Fruit fly (Drosophila melanogaster) whole organism, embryonic: Measurements from ENCODE around the gene PGRP-SD.

Experiments
- Adf1 ChIP-seq: fragments of 200-800 bp; sonication (Bioruptor generic); IDR thresholded peaks from 2 replicates; pipeline ENCODE4 v1.3.6; 2022; ENCODE audit warnings: missing biosample characterization, missing genetic modification characterization
- Bdp1 ChIP-seq: fragments of 200-800 bp; sonication (Bioruptor generic); optimal IDR thresholded peaks from 3 replicates; lab custom pipeline; 2016; ENCODE audit warnings: missing biosample characterization, missing genetic modification characterization
- Blimp-1 ChIP-seq: fragments of 200-800 bp; sonication (Bioruptor generic); optimal IDR thresholded peaks from 3 replicates; lab custom pipeline; 2018; ENCODE audit warnings: missing biosample characterization, missing genetic modification characterization, mild to moderate bottlenecking, moderate library complexity, missing genetic modification reagents
- CG10209 ChIP-seq: fragments of 200-800 bp; sonication (Bioruptor generic); optimal IDR thresholded peaks from 3 replicates; lab custom pipeline; 2017; ENCODE audit warnings: missing biosample characterization, mild to moderate bottlenecking, missing genetic modification characterization, missing genetic modification reagents
- CG11504 ChIP-seq: fragments of 200-800 bp; sonication (Bioruptor generic); optimal IDR thresholded peaks from 3 replicates; lab custom pipeline; 2019; ENCODE audit warnings: missing biosample characterization, mild to moderate bottlenecking, missing genetic modification characterization, moderate library complexity
- CG11560 ChIP-seq: fragments of 200-800 bp; sonication (Bioruptor generic); IDR thresholded peaks from 3 replicates; pipeline ENCODE4 v1.3.6; 2022; ENCODE audit warnings: missing biosample characterization, missing genetic modification characterization
- CG13296 ChIP-seq: fragments of 200-800 bp; sonication (Bioruptor generic); optimal IDR thresholded peaks from 3 replicates; lab custom pipeline; 2018; ENCODE audit warnings: missing biosample characterization, mild to moderate bottlenecking, missing genetic modification characterization
- CG14860 ChIP-seq: fragments of 200-800 bp; sonication (Bioruptor generic); IDR thresholded peaks from 3 replicates; pipeline ENCODE4 v1.3.6; 2022; ENCODE audit warnings: missing biosample characterization, missing genetic modification characterization; ENCODE audit not compliant: partially characterized antibody
- CG1529 ChIP-seq: fragments of 200-800 bp; sonication (Bioruptor generic); optimal IDR thresholded peaks from 3 replicates; lab custom pipeline; 2018; ENCODE audit warnings: missing biosample characterization, missing genetic modification characterization
- CG18011 ChIP-seq: fragments of 200-800 bp; sonication (Bioruptor generic); optimal IDR thresholded peaks from 2 replicates; lab custom pipeline; 2017; ENCODE audit warnings: missing biosample characterization, missing genetic modification characterization, mild to moderate bottlenecking, moderate library complexity, missing genotype
- CG2712 ChIP-seq: fragments of 200-800 bp; optimal IDR thresholded peaks from 3 replicates; lab custom pipeline; 2019; ENCODE audit warnings: missing biosample characterization, mild to moderate bottlenecking, missing genetic modification characterization, moderate library complexity
- CG30403 ChIP-seq: fragments of 200-800 bp; sonication (Bioruptor generic); optimal IDR thresholded peaks from 3 replicates; lab custom pipeline; 2016; ENCODE audit warnings: missing biosample characterization, missing genetic modification characterization
- CG31441 ChIP-seq: fragments of 200-800 bp; sonication (Bioruptor generic); IDR thresholded peaks from 2 replicates; pipeline ENCODE4 v1.3.6; 2022; ENCODE audit warnings: missing biosample characterization, missing genetic modification characterization
- CG32767 ChIP-seq: fragments of 200-800 bp; sonication (Bioruptor generic); IDR thresholded peaks from 2 replicates; pipeline ENCODE4 v1.3.6; 2022; ENCODE audit warnings: missing biosample characterization, missing genetic modification characterization
- CG3995 ChIP-seq: fragments of 200-800 bp; sonication (Bioruptor generic); optimal IDR thresholded peaks from 3 replicates; lab custom pipeline; 2016; ENCODE audit warnings: missing biosample characterization, missing genetic modification characterization
- CG4820 ChIP-seq: fragments of 200-800 bp; sonication (Bioruptor generic); optimal IDR thresholded peaks from 3 replicates; lab custom pipeline; 2016; ENCODE audit warnings: missing biosample characterization, missing genetic modification characterization
- CG6689 ChIP-seq: fragments of 200-800 bp; sonication (Bioruptor generic); IDR thresholded peaks from 2 replicates; pipeline ENCODE4 v1.3.6; 2022; ENCODE audit warnings: missing biosample characterization, missing genetic modification characterization
- CG7839 ChIP-seq: fragments of 200-800 bp; sonication (Bioruptor generic); optimal IDR thresholded peaks from 3 replicates; lab custom pipeline; 2018; ENCODE audit warnings: missing biosample characterization, mild to moderate bottlenecking, missing genetic modification characterization, moderate library complexity
- Dip2 ChIP-seq: fragments of 200-800 bp; sonication (Bioruptor generic); IDR thresholded peaks from 2 replicates; pipeline ENCODE4 v1.3.6; 2022; ENCODE audit warnings: missing biosample characterization, missing genetic modification characterization
- Drgx ChIP-seq: fragments of 200-800 bp; sonication (Bioruptor generic); IDR thresholded peaks from 2 replicates; pipeline ENCODE4 v1.3.6; 2022; ENCODE audit warnings: missing biosample characterization, missing genetic modification characterization
- HLH54F ChIP-seq: fragments of 200-800 bp; sonication (Bioruptor generic); optimal IDR thresholded peaks from 3 replicates; lab custom pipeline; 2016; ENCODE audit warnings: missing biosample characterization, missing genetic modification characterization
- Oli ChIP-seq: fragments of 200-800 bp; sonication (Bioruptor generic); optimal IDR thresholded peaks from 2 replicates; lab custom pipeline; 2018; ENCODE audit warnings: missing biosample characterization, mild to moderate bottlenecking, missing genetic modification characterization, moderate library complexity
- Opbp ChIP-seq: fragments of 200-800 bp; sonication (Bioruptor generic); IDR thresholded peaks from 3 replicates; pipeline ENCODE4 v1.3.6; 2022; ENCODE audit warnings: missing biosample characterization, missing genetic modification characterization; ENCODE audit not compliant: partially characterized antibody
- Ptx1 ChIP-seq: fragments of 200-800 bp; sonication (Bioruptor generic); IDR thresholded peaks from 2 replicates; pipeline ENCODE4 v1.3.6; 2022; ENCODE audit warnings: missing biosample characterization, missing genetic modification characterization
- Sin3A ChIP-seq: fragments of >200 bp; optimal IDR thresholded peaks from 2 replicates; lab custom pipeline; 2018
- Six4 ChIP-seq: fragments of 200-800 bp; sonication (Bioruptor generic); optimal IDR thresholded peaks from 2 replicates; lab custom pipeline; 2016; ENCODE audit warnings: missing biosample characterization, missing genetic modification characterization
- Sox102F ChIP-seq: fragments of 200-800 bp; sonication (Bioruptor generic); optimal IDR thresholded peaks from 2 replicates; lab custom pipeline; 2018; ENCODE audit warnings: missing biosample characterization, mild to moderate bottlenecking, missing genetic modification characterization, moderate library complexity
- Xrp1 ChIP-seq: fragments of 200-800 bp; sonication (Bioruptor generic); IDR thresholded peaks from 2 replicates; pipeline ENCODE4 v1.3.6; 2022; ENCODE audit warnings: missing biosample characterization, missing genetic modification characterization
- amos ChIP-seq: fragments of 200-800 bp; sonication (Bioruptor generic); IDR thresholded peaks from 2 replicates; pipeline ENCODE4 v1.3.6; 2022; ENCODE audit warnings: missing biosample characterization, missing genetic modification characterization; ENCODE audit not compliant: partially characterized antibody
- bigmax ChIP-seq: fragments of 200-800 bp; sonication (Bioruptor generic); optimal IDR thresholded peaks from 2 replicates; lab custom pipeline; 2018; ENCODE audit warnings: missing biosample characterization, mild to moderate bottlenecking, missing genetic modification characterization
- bsh ChIP-seq, 2 experiments: fragments of 200-800 bp; sonication (Bioruptor generic); optimal IDR thresholded peaks; 2 replicates each; lab custom pipeline; 2017 to 2018; ENCODE audit warnings: mild to moderate bottlenecking in 2 of 2, missing biosample characterization in 2 of 2, missing genetic modification characterization in 2 of 2, moderate library complexity in 1 of 2
- ci ChIP-seq: fragments of 200-800 bp; sonication (Bioruptor generic); IDR thresholded peaks from 3 replicates; pipeline ENCODE4 v1.3.6; 2022; ENCODE audit warnings: missing biosample characterization, missing genetic modification characterization
- dmrt99B ChIP-seq: fragments of 200-800 bp; sonication (Bioruptor generic); optimal IDR thresholded peaks from 2 replicates; lab custom pipeline; 2018; ENCODE audit warnings: missing biosample characterization, mild to moderate bottlenecking, missing genetic modification characterization, moderate library complexity
- fd96Cb ChIP-seq: fragments of 200-800 bp; sonication (Bioruptor generic); optimal IDR thresholded peaks from 2 replicates; lab custom pipeline; 2018; ENCODE audit warnings: missing biosample characterization, mild to moderate bottlenecking, missing genetic modification characterization, moderate library complexity
- gem ChIP-seq: fragments of 200-800 bp; sonication (Bioruptor generic); optimal IDR thresholded peaks from 2 replicates; lab custom pipeline; 2019; ENCODE audit warnings: missing biosample characterization, mild to moderate bottlenecking, missing genetic modification characterization, moderate library complexity
- hkb ChIP-seq, 2 experiments: fragments of 200-800 bp in 1 of 2; fragments of >200 bp in 1 of 2; sonication (Bioruptor generic) in 1 of 2; IDR thresholded peaks in 1 of 2; optimal IDR thresholded peaks in 1 of 2; 2 replicates each; pipeline versions ENCODE4 v1.3.6 to Lab custom; 2017 to 2022; ENCODE audit warnings: missing biosample characterization in 1 of 2, missing genetic modification characterization in 1 of 2
- insv ChIP-seq, 2 experiments: fragments of 200-800 bp; sonication (Bioruptor generic); optimal IDR thresholded peaks; 3 replicates each; lab custom pipeline; 2016 to 2018; ENCODE audit warnings: missing biosample characterization in 2 of 2, missing genetic modification characterization in 2 of 2
- mam ChIP-seq: fragments of 200-800 bp; sonication (Bioruptor generic); optimal IDR thresholded peaks from 3 replicates; lab custom pipeline; 2016; ENCODE audit warnings: missing biosample characterization, missing genetic modification characterization
- peb ChIP-seq: fragments of 200-800 bp; sonication (Bioruptor generic); IDR thresholded peaks from 2 replicates; pipeline ENCODE4 v1.3.6; 2022; ENCODE audit warnings: missing biosample characterization, missing genetic modification characterization
- pfk ChIP-seq: fragments of 200-800 bp; sonication (Bioruptor generic); optimal IDR thresholded peaks from 2 replicates; lab custom pipeline; 2018; ENCODE audit warnings: missing biosample characterization, mild to moderate bottlenecking, missing genetic modification characterization, moderate library complexity
- phol ChIP-seq: fragments of 200-800 bp; sonication (Bioruptor generic); optimal IDR thresholded peaks from 3 replicates; lab custom pipeline; 2018; ENCODE audit warnings: missing biosample characterization, mild to moderate bottlenecking, missing genetic modification characterization, moderate library complexity
- run ChIP-seq: fragments of 200-800 bp; sonication (Bioruptor generic); optimal IDR thresholded peaks from 3 replicates; lab custom pipeline; 2018; ENCODE audit warnings: missing biosample characterization, mild to moderate bottlenecking, missing genetic modification characterization
- sens ChIP-seq: fragments of 200-800 bp; sonication (Bioruptor generic); peaks from one replicate; lab custom pipeline; 2016; ENCODE audit warnings: missing biosample characterization, missing genetic modification characterization
- sisA ChIP-seq: fragments of 200-800 bp; sonication (Bioruptor generic); IDR thresholded peaks from 2 replicates; pipeline ENCODE4 v1.3.6; 2022; ENCODE audit warnings: missing biosample characterization, missing genetic modification characterization
- tna ChIP-seq: fragments of 200-800 bp; sonication (Bioruptor generic); IDR thresholded peaks from 2 replicates; pipeline ENCODE4 v1.3.6; 2022; ENCODE audit warnings: missing biosample characterization, missing genetic modification characterization; ENCODE audit not compliant: partially characterized antibody
- unpg ChIP-seq: fragments of 200-800 bp; sonication (Bioruptor generic); optimal IDR thresholded peaks from 3 replicates; lab custom pipeline; 2018; ENCODE audit warnings: missing biosample characterization, mild to moderate bottlenecking, missing genetic modification characterization, moderate library complexity
- vvl ChIP-seq: fragments of 200-800 bp; sonication (Bioruptor generic); IDR thresholded peaks from 2 replicates; pipeline ENCODE4 v1.3.6; 2022; ENCODE audit warnings: missing biosample characterization, missing genetic modification characterization

PGRP-SD gene

dm6 chr3L:7611229-7611628 is 39.8 kb upstream of the PGRP-SD start:
- TF ChIP-seq CG7839 (tag; lab: Kevin White, UChicago) (peak; percentile 10), vvl (GFP tag; lab: Robert Waterston, UW) (0 out of 2 replicates have a peak, but pooled peaks have one; percentile 9), Blimp-1 (GFP tag; lab: Kevin White, UChicago) (no peak), CG2712 (tag; lab: Kevin White, UChicago) (peak; percentile 16), CG11560 (tag; lab: Robert Waterston, UW) (no peak), hkb (optimal IDR thresholded peaks at IDR 0.05; lab: Kevin White, UChicago) (no peak), hkb (GFP tag; IDR thresholded peaks at IDR 0.05; lab: Robert Waterston, UW) (0 out of 2 replicates have a peak, but pooled peaks have one; percentile 22), phol (tag; lab: Kevin White, UChicago) (peak; percentile 18), CG3995 (GFP tag; lab: Kevin White, UChicago) (no peak), gem (peak; percentile 35), CG13296 (no peak), pfk (no peak), CG6689 (GFP tag; lab: Robert Waterston, UW) (peak; percentile 29; the same call in 1 of the 2 replicates), CG4820 (GFP tag; lab: Kevin White, UChicago) (no peak), Ptx1 (GFP tag; lab: Robert Waterston, UW) (0 out of 2 replicates have a peak, but pooled peaks have one; percentile 13), CG14860 (no peak), CG1529 (GFP tag; lab: Kevin White, UChicago) (no peak), bigmax (no peak), sisA (GFP tag; lab: Robert Waterston, UW) (peak; percentile 8; the same call in 1 of the 2 replicates), mam (no peak), unpg (GFP tag; lab: Kevin White, UChicago) (peak; percentile 25), Adf1 (no peak), dmrt99B (tag; lab: Kevin White, UChicago) (peak; percentile 7), Sox102F (GFP tag; lab: Kevin White, UChicago) (peak; percentile 44), run (no peak), bsh (GFP tag; optimal IDR thresholded peaks at IDR 0.05; lab: Kevin White, UChicago) (peak; percentile 40 to 55), Dip2 (GFP tag; lab: Robert Waterston, UW) (no peak), CG30403 (GFP tag; lab: Kevin White, UChicago) (peak; percentile 22), CG32767 (GFP tag; lab: Robert Waterston, UW) (no peak), sens (GFP tag; lab: Kevin White, UChicago) (peak; percentile 7), CG10209 (GFP tag; lab: Kevin White, UChicago) (no peak), Oli (tag; lab: Kevin White, UChicago) (peak; percentile 13), CG11504 (peak; percentile 27), HLH54F (GFP tag; lab: Kevin White, UChicago) (no peak), insv (GFP tag; optimal IDR thresholded peaks at IDR 0.05; lab: Kevin White, UChicago) (no peak), amos (no peak), Bdp1 (GFP tag; lab: Kevin White, UChicago) (no peak), fd96Cb (tag; lab: Kevin White, UChicago) (no peak), Drgx (GFP tag; lab: Robert Waterston, UW) (peak; percentile 88), tna (no peak), CG18011 (GFP tag; lab: Kevin White, UChicago) (no peak), peb (GFP tag; lab: Robert Waterston, UW) (no peak), Six4 (no peak), CG31441 (peak; percentile 35; the same call in 1 of the 2 replicates), Xrp1 (peak; percentile 35; the same call in 1 of the 2 replicates), Opbp (no peak), ci (GFP tag; lab: Robert Waterston, UW) (0 out of 3 replicates have a peak, but pooled peaks have one; percentile 24), Sin3A (lab: Kevin White, UChicago) (no peak)
